Fruit fly (Drosophila melanogaster) whole organism, pupa: ENCODE measurements around the gene CG32299.

ENCODE experiments used
- CG10348 ChIP-seq: fragments of 200-800 bp; sonication (Bioruptor generic); IDR thresholded peaks from 2 replicates; pipeline ENCODE4 v1.3.6; 2022; ENCODE audit warnings: missing biosample characterization, missing genetic modification characterization
- CG12605 ChIP-seq: fragments of 200-800 bp; sonication (Bioruptor generic); IDR thresholded peaks from 2 replicates; pipeline ENCODE4 v1.3.6; 2022; ENCODE audit warnings: missing biosample characterization, missing genetic modification characterization
- CG13204 ChIP-seq: fragments of 200-800 bp; sonication (Bioruptor generic); optimal IDR thresholded peaks from 2 replicates; lab custom pipeline; 2018; ENCODE audit warnings: missing biosample characterization, mild to moderate bottlenecking, missing genetic modification characterization, moderate library complexity
- CG14655 ChIP-seq: fragments of 200-800 bp; sonication (Bioruptor generic); optimal IDR thresholded peaks from 3 replicates; lab custom pipeline; 2017; ENCODE audit warnings: mild to moderate bottlenecking, missing biosample characterization, missing genetic modification reagents, missing genetic modification characterization
- CG15710 ChIP-seq: fragments of 200-800 bp; sonication (Bioruptor generic); optimal IDR thresholded peaks from 2 replicates; lab custom pipeline; 2018; ENCODE audit warnings: missing biosample characterization, mild to moderate bottlenecking, missing genetic modification characterization, moderate library complexity
- CG17806 ChIP-seq: fragments of 200-800 bp; sonication (Bioruptor generic); optimal IDR thresholded peaks from 2 replicates; lab custom pipeline; 2018; ENCODE audit warnings: missing biosample characterization, mild to moderate bottlenecking, missing genetic modification characterization, moderate library complexity
- CG32121 ChIP-seq: fragments of 200-800 bp; sonication (Bioruptor generic); IDR thresholded peaks from 2 replicates; pipeline ENCODE4 v1.3.6; 2022; ENCODE audit warnings: missing biosample characterization, missing genetic modification characterization
- CG34367 ChIP-seq: fragments of 200-800 bp; sonication (Bioruptor generic); optimal IDR thresholded peaks from 2 replicates; lab custom pipeline; 2018; ENCODE audit warnings: missing biosample characterization, mild to moderate bottlenecking, missing genetic modification characterization
- CG8159 ChIP-seq: fragments of 200-800 bp; sonication (Bioruptor generic); optimal IDR thresholded peaks from 3 replicates; lab custom pipeline; 2018; ENCODE audit warnings: missing biosample characterization, mild to moderate bottlenecking, missing genetic modification characterization, moderate library complexity
- CG8301 ChIP-seq: fragments of 200-800 bp; sonication (Bioruptor generic); optimal IDR thresholded peaks from 2 replicates; lab custom pipeline; 2018; ENCODE audit warnings: missing biosample characterization, mild to moderate bottlenecking, missing genetic modification characterization
- CG9948 ChIP-seq: fragments of 200-800 bp; sonication (Bioruptor generic); optimal IDR thresholded peaks from 2 replicates; lab custom pipeline; 2018; ENCODE audit warnings: missing biosample characterization, mild to moderate bottlenecking, missing genetic modification characterization, moderate library complexity
- D1 ChIP-seq: fragments of 200-800 bp; sonication (Bioruptor generic); optimal IDR thresholded peaks from 2 replicates; lab custom pipeline; 2018; ENCODE audit warnings: missing biosample characterization, mild to moderate bottlenecking, missing genetic modification characterization, moderate library complexity
- EcR ChIP-seq: fragments of 200-800 bp; sonication (Bioruptor generic); optimal IDR thresholded peaks from 3 replicates; lab custom pipeline; 2019; ENCODE audit warnings: missing biosample characterization, missing genetic modification characterization, mild to moderate bottlenecking, moderate library complexity, missing genetic modification reagents
- Ets98B ChIP-seq: fragments of 200-800 bp; sonication (Bioruptor generic); IDR thresholded peaks from 2 replicates; pipeline ENCODE4 v1.3.6; 2022; ENCODE audit warnings: missing biosample characterization, missing genetic modification characterization
- Pif1A ChIP-seq: fragments of 200-800 bp; sonication (Bioruptor generic); optimal IDR thresholded peaks from 3 replicates; lab custom pipeline; 2016; ENCODE audit warnings: missing biosample characterization, missing genetic modification characterization
- Snoo ChIP-seq: fragments of 200-800 bp; sonication (Bioruptor generic); optimal IDR thresholded peaks from 3 replicates; lab custom pipeline; 2017; ENCODE audit warnings: missing biosample characterization, mild to moderate bottlenecking, missing genetic modification characterization, inconsistent platforms
- fd96Ca ChIP-seq: fragments of 200-800 bp; sonication (Bioruptor generic); IDR thresholded peaks from 3 replicates; pipeline ENCODE4 v1.3.6; 2022; ENCODE audit warnings: missing biosample characterization, missing genetic modification characterization
- gl ChIP-seq: fragments of 200-800 bp; sonication (Bioruptor generic); optimal IDR thresholded peaks from 2 replicates; lab custom pipeline; 2018; ENCODE audit warnings: missing biosample characterization, mild to moderate bottlenecking, missing genetic modification characterization
- rn ChIP-seq: fragments of 200-800 bp; sonication (Bioruptor generic); IDR thresholded peaks from 2 replicates; pipeline ENCODE4 v1.3.6; 2022; ENCODE audit warnings: missing biosample characterization, missing genetic modification characterization

CG32299 gene

DNA sequence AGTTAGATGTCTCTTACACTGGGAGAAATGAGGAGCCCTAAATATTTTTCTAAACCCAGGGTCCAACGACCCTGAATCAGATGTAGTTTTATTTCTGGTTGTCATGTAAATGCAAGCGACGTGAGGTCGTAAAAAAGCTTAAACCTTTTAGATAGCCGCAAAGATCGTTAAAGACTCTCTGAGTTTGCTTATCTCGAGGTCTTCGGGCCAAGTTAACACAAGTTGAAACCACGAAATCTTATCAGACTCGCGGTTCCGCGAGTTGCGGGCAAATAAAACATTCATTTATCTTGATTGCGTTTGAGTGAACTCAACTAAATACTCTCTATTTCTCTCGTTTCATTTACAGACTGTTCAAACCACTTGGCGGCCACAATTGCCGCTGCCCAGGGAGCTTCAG lies 11.4 kb upstream of the CG32299 start:
- TF ChIP-seq CG13204 = no peak
- TF ChIP-seq gl = no peak

DNA sequence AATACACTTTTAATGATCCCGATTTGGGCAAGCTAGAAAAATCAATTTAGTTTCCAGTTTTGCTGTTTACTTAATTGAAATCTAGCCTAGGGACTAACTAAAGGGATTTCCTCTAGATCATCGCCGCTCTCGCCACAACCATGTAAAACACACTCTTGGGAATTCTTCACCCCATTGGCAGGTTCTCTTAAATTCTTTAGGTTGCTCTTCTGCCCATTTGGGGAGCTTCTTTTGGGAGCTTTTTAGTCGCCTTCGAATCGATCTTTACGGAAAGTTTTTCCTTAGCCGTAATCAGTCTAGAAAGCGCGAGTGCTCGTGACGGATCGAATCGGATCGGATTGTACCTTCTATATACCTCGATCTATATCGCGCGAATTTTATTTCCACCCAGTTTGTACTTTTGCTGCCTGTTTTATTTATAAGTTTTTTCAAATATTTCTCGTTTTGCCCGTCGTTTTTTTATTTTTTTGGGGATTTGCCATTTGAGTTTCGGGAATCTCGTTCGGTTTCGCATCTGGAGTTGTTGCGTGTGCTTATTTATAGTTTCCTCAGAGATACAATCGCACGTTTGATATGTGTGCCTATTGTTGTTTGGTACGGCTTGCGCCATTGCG lies 9.5 kb upstream of the CG32299 start:
- TF ChIP-seq CG32121 (GFP tag; lab: Robert Waterston, UW) (0 out of 2 replicates have a peak, but pooled peaks have one; percentile 36), CG14655 (GFP tag; lab: Kevin White, UChicago) (no peak)

DNA sequence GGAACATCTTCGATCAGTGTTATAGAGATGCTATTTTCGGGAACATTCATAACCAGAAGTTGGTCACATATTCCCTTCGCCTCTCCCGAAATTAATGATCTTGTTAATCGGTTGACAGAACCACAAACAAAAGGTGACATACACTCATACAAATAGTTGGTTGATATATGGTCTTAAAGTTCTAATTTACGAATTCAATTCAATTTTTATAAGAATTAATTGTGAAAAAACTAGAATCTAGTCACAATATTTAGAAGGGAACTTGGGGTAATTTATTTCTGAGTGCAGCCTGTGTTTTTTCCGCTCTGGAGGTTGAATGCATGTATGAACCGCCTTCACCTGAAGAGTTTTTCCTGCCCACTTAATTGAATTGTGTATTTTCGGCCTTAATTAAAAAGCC lies 9.0 kb upstream of the CG32299 start:
- TF ChIP-seq CG17806 (tag; lab: Kevin White, UChicago) = no peak
- TF ChIP-seq rn (GFP tag; lab: Robert Waterston, UW) = no peak
- TF ChIP-seq Snoo (tag; lab: Kevin White, UChicago) = no peak
- no peak for TF ChIP-seq CG8159 (tag; lab: Kevin White, UChicago)
- TF ChIP-seq CG14655 (GFP tag; lab: Kevin White, UChicago) = no peak
- TF ChIP-seq CG15710 (tag; lab: Kevin White, UChicago) = no peak
- TF ChIP-seq CG32121 (GFP tag; lab: Robert Waterston, UW) = no peak
- no peak for TF ChIP-seq fd96Ca (GFP tag; lab: Robert Waterston, UW)
- TF ChIP-seq gl = no peak
- TF ChIP-seq CG34367 (tag; lab: Kevin White, UChicago) = no peak
- no peak for TF ChIP-seq CG13204
- TF ChIP-seq, all 21 proteins: peak for 0

DNA sequence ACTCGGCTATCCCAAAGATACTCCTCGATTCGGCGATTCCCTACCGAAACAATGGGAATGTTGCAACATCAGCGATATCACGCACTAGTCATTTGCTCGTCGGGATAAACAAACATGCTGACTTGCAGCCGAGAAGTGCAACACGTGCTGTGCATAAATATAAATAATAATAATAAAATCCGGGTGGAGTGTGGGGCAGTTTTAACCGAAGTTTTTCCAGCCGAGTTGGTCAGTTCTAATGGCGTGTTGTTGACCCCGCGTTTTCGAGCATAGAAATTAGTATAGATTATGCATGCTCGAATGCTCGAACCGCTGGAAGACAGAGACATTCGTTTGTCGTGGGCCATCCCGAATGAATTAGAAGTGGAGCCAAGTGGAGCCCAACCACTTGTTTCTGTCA lies 7.8 kb upstream of the CG32299 start:
- no peak for TF ChIP-seq CG14655 (GFP tag; lab: Kevin White, UChicago)
- no peak for TF ChIP-seq CG32121 (GFP tag; lab: Robert Waterston, UW)
- no peak for TF ChIP-seq CG10348 (GFP tag; lab: Robert Waterston, UW)
- TF ChIP-seq CG15710 (tag; lab: Kevin White, UChicago) = no peak
- TF ChIP-seq CG9948 (tag; lab: Kevin White, UChicago) = no peak
- no peak for TF ChIP-seq Pif1A
- no peak for TF ChIP-seq D1 (tag; lab: Kevin White, UChicago)
- TF ChIP-seq CG8159 (tag; lab: Kevin White, UChicago) = no peak
- no peak for TF ChIP-seq CG13204

DNA sequence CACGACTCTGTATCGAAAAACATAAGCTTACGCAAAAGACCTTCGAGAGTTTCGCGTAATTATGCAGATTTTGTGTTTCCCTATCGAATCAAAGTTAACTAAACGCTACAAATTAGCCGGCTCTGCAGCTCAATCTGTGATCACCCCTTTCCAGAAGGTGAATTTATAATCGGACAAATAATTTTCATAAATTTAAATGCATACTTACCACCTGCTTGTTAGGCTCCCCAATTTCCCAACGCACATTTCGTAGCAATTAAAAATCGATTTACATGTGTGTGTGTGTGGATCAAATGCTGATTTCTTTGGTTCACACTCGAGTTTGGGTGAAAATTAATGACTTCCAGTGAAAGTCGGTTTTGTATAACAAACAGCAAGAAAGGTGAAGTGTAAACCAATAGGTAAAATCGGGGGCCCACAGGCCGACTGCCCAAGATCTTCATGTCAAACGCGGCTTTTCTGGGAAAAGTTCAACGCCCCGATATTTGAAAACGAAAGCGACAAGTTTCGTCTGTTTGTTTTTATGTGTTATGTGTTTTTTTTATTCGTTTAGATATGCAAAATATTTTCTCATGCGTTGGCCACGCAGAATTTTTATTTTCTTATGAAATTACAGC lies 6.9 kb upstream of the CG32299 start:
- TF ChIP-seq gl (no peak), fd96Ca (GFP tag; lab: Robert Waterston, UW) (no peak), CG17806 (tag; lab: Kevin White, UChicago) (no peak), CG8301 (no peak), D1 (tag; lab: Kevin White, UChicago) (no peak), EcR (GFP tag; lab: Kevin White, UChicago) (no peak), Ets98B (GFP tag; lab: Robert Waterston, UW) (no peak), CG9948 (tag; lab: Kevin White, UChicago) (no peak), CG12605 (GFP tag; lab: Robert Waterston, UW) (no peak), CG32121 (GFP tag; lab: Robert Waterston, UW) (no peak)
- TF ChIP-seq, all 21 proteins: peak for 0

DNA sequence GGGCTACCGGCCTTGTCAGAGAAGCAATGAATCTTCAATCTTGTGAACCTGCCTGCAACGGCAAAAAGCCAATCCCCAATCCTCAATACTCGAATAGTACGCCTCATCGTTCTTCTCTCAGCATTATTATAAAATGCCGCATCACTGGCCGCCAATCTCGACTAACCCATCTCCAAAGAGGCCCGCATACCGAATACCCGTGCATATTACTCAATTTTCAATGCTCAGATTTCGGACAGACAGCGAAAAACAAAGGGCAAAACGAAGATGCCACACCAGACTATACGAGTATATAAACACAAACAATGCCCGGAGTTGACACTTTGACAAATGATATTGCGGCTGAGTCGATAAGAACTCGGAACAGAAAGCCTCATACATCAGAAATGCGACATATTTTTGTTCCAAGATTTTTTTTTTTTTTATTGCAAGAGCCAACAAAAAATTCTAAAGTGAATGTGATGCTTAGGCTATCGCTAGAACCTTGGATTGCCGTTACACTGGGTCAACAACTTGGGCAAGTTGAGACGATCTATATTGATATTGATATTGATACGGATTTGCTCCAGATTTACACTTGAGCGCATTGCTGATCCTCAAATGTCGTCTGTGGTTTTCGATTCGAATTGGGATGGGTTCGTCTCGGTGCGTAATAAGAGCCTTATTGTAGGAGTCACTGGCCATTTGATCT lies 2.1 kb upstream of the CG32299 start:
- TF ChIP-seq fd96Ca (GFP tag; lab: Robert Waterston, UW) = no peak
- TF ChIP-seq CG14655 (GFP tag; lab: Kevin White, UChicago) = no peak
- no peak for TF ChIP-seq gl

DNA sequence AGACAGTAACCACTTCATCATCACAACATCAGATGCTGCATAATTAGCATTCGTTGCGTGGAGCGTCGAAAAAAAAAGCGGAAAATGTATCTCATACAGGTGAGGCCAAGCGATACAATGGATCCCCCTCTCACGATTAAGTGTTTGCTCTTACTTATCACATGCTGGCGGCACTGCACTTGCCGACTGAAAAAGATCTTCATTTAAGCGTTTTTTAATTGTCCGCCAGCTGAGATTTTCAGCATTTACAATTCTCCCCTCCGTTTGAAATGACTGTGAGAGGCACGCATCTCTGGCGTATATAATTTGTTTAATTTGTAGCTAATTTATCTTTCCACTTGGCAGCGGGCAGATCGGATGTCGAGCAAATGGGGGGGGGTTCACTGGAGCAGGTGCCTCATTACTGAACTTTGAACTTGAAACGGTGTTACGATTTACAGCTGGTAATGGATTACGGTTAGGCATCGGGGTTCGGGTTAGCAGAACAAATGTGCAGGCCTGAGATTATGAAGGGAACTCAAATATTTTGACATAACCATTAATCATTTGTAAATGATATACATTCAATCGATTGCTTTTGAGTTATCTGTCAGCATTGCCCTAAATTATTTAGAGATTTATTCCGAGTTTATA lies 2.0 kb downstream of the CG32299 start, which contains the start of gene Mzt1:
Mzt1 (plus strand) TSS at position 583 of the 633 bp plus-strand sequence.
- TF ChIP-seq CG8301 = no peak
- no peak for TF ChIP-seq rn (GFP tag; lab: Robert Waterston, UW)
- no peak for TF ChIP-seq CG9948 (tag; lab: Kevin White, UChicago)
- no peak for TF ChIP-seq D1 (tag; lab: Kevin White, UChicago)
- TF ChIP-seq Pif1A = no peak
- TF ChIP-seq CG14655 (GFP tag; lab: Kevin White, UChicago) = no peak
- TF ChIP-seq EcR (GFP tag; lab: Kevin White, UChicago) = no peak
- no peak for TF ChIP-seq gl
